Fruit fly (Drosophila melanogaster) whole organism, embryonic: Measurements from ENCODE around the gene Rbf.

Source experiments
- B-H1 ChIP-seq: fragments of 200-800 bp; sonication (Bioruptor generic); IDR thresholded peaks from 3 replicates; pipeline ENCODE4 v1.3.6; 2022; ENCODE audit warnings: missing biosample characterization, missing genetic modification characterization
- CG10274 ChIP-seq: fragments of 200-800 bp; sonication (Bioruptor generic); optimal IDR thresholded peaks from 3 replicates; lab custom pipeline; 2017; ENCODE audit warnings: missing biosample characterization, mild to moderate bottlenecking, missing genetic modification characterization
- CG10366 ChIP-seq: fragments of 200-800 bp; sonication (Bioruptor generic); IDR thresholded peaks from 2 replicates; pipeline ENCODE4 v1.3.6; 2022; ENCODE audit warnings: missing biosample characterization, missing genetic modification characterization
- CG10462 ChIP-seq: fragments of 200-800 bp; sonication (Bioruptor generic); optimal IDR thresholded peaks from 2 replicates; lab custom pipeline; 2016; ENCODE audit warnings: missing biosample characterization, missing genetic modification characterization
- CG12391 ChIP-seq: fragments of 200-800 bp; sonication (Bioruptor generic); optimal IDR thresholded peaks from 3 replicates; lab custom pipeline; 2018; ENCODE audit warnings: missing biosample characterization, mild to moderate bottlenecking, missing genetic modification characterization, moderate library complexity
- CG12744 ChIP-seq: fragments of 200-800 bp; sonication (Bioruptor generic); optimal IDR thresholded peaks from 2 replicates; lab custom pipeline; 2016; ENCODE audit warnings: missing biosample characterization, missing genetic modification characterization
- CG13775 ChIP-seq: fragments of 200-800 bp; sonication (Bioruptor generic); optimal IDR thresholded peaks from 3 replicates; lab custom pipeline; 2017; ENCODE audit warnings: missing biosample characterization, mild to moderate bottlenecking, missing genetic modification characterization
- CG14441 ChIP-seq: fragments of 200-800 bp; sonication (Bioruptor generic); IDR thresholded peaks from 2 replicates; pipeline ENCODE4 v1.3.6; 2022; ENCODE audit warnings: missing biosample characterization, missing genetic modification characterization
- CG15011 ChIP-seq: fragments of 200-800 bp; sonication (Bioruptor generic); optimal IDR thresholded peaks from 3 replicates; lab custom pipeline; 2018; ENCODE audit warnings: missing biosample characterization, mild to moderate bottlenecking, missing genetic modification characterization
- CG17186 ChIP-seq: fragments of 200-800 bp; sonication (Bioruptor generic); optimal IDR thresholded peaks from 3 replicates; lab custom pipeline; 2017; ENCODE audit warnings: missing biosample characterization, missing genetic modification reagents, missing genetic modification characterization
- CG18764 ChIP-seq: fragments of 200-800 bp; sonication (Bioruptor generic); optimal IDR thresholded peaks from 3 replicates; lab custom pipeline; 2016; ENCODE audit warnings: missing biosample characterization, missing genetic modification characterization
- CG31365 ChIP-seq: fragments of 200-800 bp; sonication (Bioruptor generic); optimal IDR thresholded peaks from 2 replicates; lab custom pipeline; 2018; ENCODE audit warnings: missing biosample characterization, mild to moderate bottlenecking, missing genetic modification characterization
- CG31388 ChIP-seq: fragments of 200-800 bp; sonication (Bioruptor generic); optimal IDR thresholded peaks from 2 replicates; lab custom pipeline; 2016; ENCODE audit warnings: missing biosample characterization, missing genetic modification characterization
- CG32772 ChIP-seq: fragments of 200-800 bp; sonication (Bioruptor generic); IDR thresholded peaks from 2 replicates; pipeline ENCODE4 v1.3.6; 2022; ENCODE audit warnings: missing biosample characterization, missing genetic modification characterization
- CG34224 ChIP-seq: fragments of 200-800 bp; sonication (Bioruptor generic); IDR thresholded peaks from 3 replicates; pipeline ENCODE4 v1.3.6; 2022; ENCODE audit warnings: missing biosample characterization, missing genetic modification characterization; ENCODE audit not compliant: partially characterized antibody
- CG4328 ChIP-seq: fragments of 200-800 bp; sonication (Bioruptor generic); optimal IDR thresholded peaks from 3 replicates; lab custom pipeline; 2017; ENCODE audit warnings: missing biosample characterization, missing genetic modification reagents, missing genetic modification characterization
- CG7745 ChIP-seq: fragments of 200-800 bp; sonication (Bioruptor generic); optimal IDR thresholded peaks from 2 replicates; lab custom pipeline; 2018; ENCODE audit warnings: missing biosample characterization, mild to moderate bottlenecking, missing genetic modification characterization, moderate library complexity
- CG7839 ChIP-seq: fragments of 200-800 bp; sonication (Bioruptor generic); optimal IDR thresholded peaks from 3 replicates; lab custom pipeline; 2018; ENCODE audit warnings: missing biosample characterization, mild to moderate bottlenecking, missing genetic modification characterization, moderate library complexity
- CG9797 ChIP-seq: fragments of 200-800 bp; sonication (Bioruptor generic); optimal IDR thresholded peaks from 3 replicates; lab custom pipeline; 2018; ENCODE audit warnings: missing biosample characterization, mild to moderate bottlenecking, missing genetic modification characterization
- D ChIP-seq, 2 experiments: fragments of 200-800 bp in 1 of 2; fragments of >200 bp in 1 of 2; sonication (Bioruptor generic) in 1 of 2; optimal IDR thresholded peaks; 2 replicates in 1 of 2; 3 replicates in 1 of 2; lab custom pipeline; 2017; ENCODE audit warnings: mild to moderate bottlenecking in 1 of 2, missing biosample characterization in 1 of 2, missing genetic modification characterization in 1 of 2, missing genetic modification reagents in 1 of 2
- E2f2 ChIP-seq: fragments of 200-800 bp; sonication (Bioruptor generic); IDR thresholded peaks from 2 replicates; pipeline ENCODE4 v1.3.6; 2022; ENCODE audit warnings: missing biosample characterization, missing genetic modification characterization
- Elba2 ChIP-seq: fragments of 200-800 bp; sonication (Bioruptor generic); optimal IDR thresholded peaks from 3 replicates; lab custom pipeline; 2016; ENCODE audit warnings: missing biosample characterization, missing genetic modification characterization
- Fer1 ChIP-seq: fragments of 200-800 bp; sonication (Bioruptor generic); optimal IDR thresholded peaks from 2 replicates; lab custom pipeline; 2017; ENCODE audit warnings: missing biosample characterization, mild to moderate bottlenecking, missing genetic modification characterization
- H2.0 ChIP-seq: fragments of 200-800 bp; sonication (Bioruptor generic); IDR thresholded peaks from 2 replicates; pipeline ENCODE4 v1.3.6; 2022; ENCODE audit warnings: missing biosample characterization, missing genetic modification characterization
- HLHmδ ChIP-seq: fragments of 200-800 bp; sonication (Bioruptor generic); optimal IDR thresholded peaks from 2 replicates; lab custom pipeline; 2018; ENCODE audit warnings: missing biosample characterization, mild to moderate bottlenecking, missing genetic modification characterization, moderate library complexity
- MBD-R2 ChIP-seq: fragments of 200-800 bp; sonication (Bioruptor generic); IDR thresholded peaks from 2 replicates; pipeline ENCODE4 v1.3.6; 2022; ENCODE audit warnings: missing biosample characterization, missing genetic modification characterization
- Med ChIP-seq: fragments of 200-800 bp; sonication (Bioruptor generic); peaks from one replicate; lab custom pipeline; 2016; ENCODE audit warnings: missing biosample characterization, missing genetic modification characterization, mild to moderate bottlenecking, inconsistent platforms, moderate library complexity
- Ptx1 ChIP-seq: fragments of 200-800 bp; sonication (Bioruptor generic); IDR thresholded peaks from 2 replicates; pipeline ENCODE4 v1.3.6; 2022; ENCODE audit warnings: missing biosample characterization, missing genetic modification characterization
- Sox100B ChIP-seq: fragments of 200-800 bp; sonication (Bioruptor generic); optimal IDR thresholded peaks from 3 replicates; lab custom pipeline; 2018; ENCODE audit warnings: missing biosample characterization, mild to moderate bottlenecking, missing genetic modification characterization
- bbx ChIP-seq: fragments of 200-800 bp; sonication (Bioruptor generic); IDR thresholded peaks from 2 replicates; pipeline ENCODE4 v1.3.6; 2022; ENCODE audit warnings: missing biosample characterization, missing genetic modification characterization; ENCODE audit not compliant: partially characterized antibody
- caup ChIP-seq: fragments of 200-800 bp; sonication (Bioruptor generic); optimal IDR thresholded peaks from 3 replicates; lab custom pipeline; 2017; ENCODE audit warnings: missing biosample characterization, mild to moderate bottlenecking, missing genetic modification characterization, moderate library complexity; ENCODE audit not compliant: severe bottlenecking
- chinmo ChIP-seq: fragments of 200-800 bp; sonication (Bioruptor generic); IDR thresholded peaks from 4 replicates; pipeline ENCODE4 v1.3.6; 2022; ENCODE audit warnings: missing biosample characterization, missing genetic modification characterization; ENCODE audit not compliant: partially characterized antibody
- crc ChIP-seq: fragments of 200-800 bp; sonication (Bioruptor generic); optimal IDR thresholded peaks from 2 replicates; lab custom pipeline; 2016; ENCODE audit warnings: missing biosample characterization, missing genetic modification characterization
- crp ChIP-seq, 2 experiments: fragments of 200-800 bp; sonication (Bioruptor generic); optimal IDR thresholded peaks; 2 replicates in 1 of 2; 3 replicates in 1 of 2; lab custom pipeline; 2017; ENCODE audit warnings: missing biosample characterization in 2 of 2, missing genetic modification characterization in 2 of 2, mild to moderate bottlenecking in 1 of 2, moderate library complexity in 1 of 2
- cwo ChIP-seq: fragments of 200-800 bp; sonication (Bioruptor generic); optimal IDR thresholded peaks from 3 replicates; lab custom pipeline; 2017; ENCODE audit warnings: missing biosample characterization, missing genetic modification characterization, mild to moderate bottlenecking, moderate library complexity, missing genetic modification reagents
- en ChIP-seq: fragments of 200-800 bp; sonication (Bioruptor generic); optimal IDR thresholded peaks from 2 replicates; lab custom pipeline; 2016; ENCODE audit warnings: missing biosample characterization, missing genetic modification characterization
- esg ChIP-seq: fragments of 200-800 bp; sonication (Bioruptor generic); conservative IDR thresholded peaks from 2 replicates; pipeline ENCODE4 v1.3.6; 2022; ENCODE audit warnings: missing biosample characterization, missing genetic modification characterization
- ham ChIP-seq: fragments of 200-800 bp; sonication (Bioruptor generic); IDR thresholded peaks from 2 replicates; pipeline ENCODE4 v1.3.6; 2022; ENCODE audit warnings: missing biosample characterization, missing genetic modification characterization
- klu ChIP-seq: fragments of 200-800 bp; sonication (Bioruptor generic); IDR thresholded peaks from 2 replicates; pipeline ENCODE4 v1.3.6; 2022; ENCODE audit warnings: missing biosample characterization, missing genetic modification characterization
- lola ChIP-seq, 3 experiments: fragments of >200 bp in 2 of 3; fragments of 200-800 bp in 1 of 3; sonication (Bioruptor generic) in 1 of 3; optimal IDR thresholded peaks; 2 replicates each; lab custom pipeline; 2017 to 2019; ENCODE audit warnings: missing biosample characterization in 3 of 3, missing genetic modification characterization in 3 of 3, mild to moderate bottlenecking in 1 of 3, moderate library complexity in 1 of 3
- pan ChIP-seq, 4 experiments: fragments of >200 bp in 3 of 4; fragments of 200-800 bp in 1 of 4; sonication (Bioruptor generic) in 1 of 4; optimal IDR thresholded peaks in 3 of 4; IDR thresholded peaks in 1 of 4; 2 replicates each; pipeline versions ENCODE4 v1.3.6 to Lab custom; 2017 to 2022; ENCODE audit warnings: missing biosample characterization in 2 of 4, missing genetic modification characterization in 2 of 4, mixed read lengths in 1 of 4
- pfk ChIP-seq: fragments of 200-800 bp; sonication (Bioruptor generic); optimal IDR thresholded peaks from 2 replicates; lab custom pipeline; 2018; ENCODE audit warnings: missing biosample characterization, mild to moderate bottlenecking, missing genetic modification characterization, moderate library complexity
- rib ChIP-seq: fragments of 200-800 bp; sonication (Bioruptor generic); IDR thresholded peaks from 2 replicates; pipeline ENCODE4 v1.3.6; 2022; ENCODE audit warnings: missing biosample characterization, missing genetic modification characterization
- tup ChIP-seq: fragments of 200-800 bp; sonication (Bioruptor generic); optimal IDR thresholded peaks from 2 replicates; lab custom pipeline; 2016; ENCODE audit warnings: missing biosample characterization, mild to moderate bottlenecking, missing genetic modification characterization, moderate library complexity
- tx ChIP-seq: fragments of 200-800 bp; sonication (Bioruptor generic); optimal IDR thresholded peaks from 2 replicates; lab custom pipeline; 2016; ENCODE audit warnings: missing biosample characterization, missing genetic modification characterization
- usp ChIP-seq: fragments of >200 bp; optimal IDR thresholded peaks from 2 replicates; lab custom pipeline; 2017; ENCODE audit warnings: missing biosample characterization, missing genetic modification characterization
- wdn ChIP-seq: fragments of 200-800 bp; sonication (Bioruptor generic); IDR thresholded peaks from 2 replicates; pipeline ENCODE4 v1.3.6; 2022; ENCODE audit warnings: missing biosample characterization, missing genetic modification characterization

Rbf gene

DNA sequence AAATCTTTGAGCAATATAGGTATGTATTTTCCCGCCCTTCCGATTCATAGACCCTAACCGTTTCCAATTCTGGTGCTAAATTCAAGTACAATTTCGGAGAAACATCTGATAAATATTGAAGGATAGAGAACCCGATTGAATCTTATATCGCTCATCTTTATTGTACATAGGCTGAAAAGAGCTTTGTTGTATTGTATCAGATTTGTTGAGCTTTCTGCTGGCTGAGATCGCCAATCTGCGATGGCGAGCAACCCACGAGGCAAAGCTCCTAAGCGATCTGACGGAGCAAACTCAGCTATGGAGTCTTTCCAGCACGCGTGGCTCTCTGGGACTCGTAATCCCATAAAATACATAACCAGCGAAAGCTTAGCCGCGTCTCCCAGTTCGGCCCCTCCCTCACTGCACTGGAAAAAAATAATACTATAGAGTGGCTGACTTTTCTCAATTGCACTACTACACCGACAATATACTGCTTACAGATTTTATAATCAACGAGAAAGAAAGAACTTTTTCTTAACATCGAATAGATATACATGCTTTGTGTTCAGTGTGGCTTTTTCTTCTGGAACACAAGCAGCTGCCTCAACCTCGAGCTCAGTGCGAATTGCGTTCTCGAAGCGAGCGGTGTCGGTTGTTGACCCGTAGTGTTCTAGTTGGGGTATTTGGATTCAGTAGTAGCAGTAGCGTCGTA is 45.5 kb downstream of the Rbf start (continued):
- TF ChIP-seq klu (GFP tag; lab: Robert Waterston, UW) (peak; percentile 83), chinmo (0 out of 4 replicates have a peak, but pooled peaks have one; percentile 32), CG10366 (GFP tag; lab: Robert Waterston, UW) (peak; percentile 86), Med (GFP tag; lab: Kevin White, UChicago) (peak; percentile 99), pan (optimal IDR thresholded peaks at IDR 0.05; lab: Kevin White, UChicago) (no peak), pan (GFP tag; optimal IDR thresholded peaks at IDR 0.05 in 1 of 2, IDR thresholded peaks at IDR 0.05 in 1 of 2) (peak in 1 of 2 experiments; percentile 89), Ptx1 (GFP tag; lab: Robert Waterston, UW) (peak; percentile 86), E2f2 (GFP tag; lab: Robert Waterston, UW) (peak; percentile 55), Fer1 (GFP tag; lab: Kevin White, UChicago) (peak; percentile 88), crp (GFP tag; optimal IDR thresholded peaks at IDR 0.05; lab: Kevin White, UChicago) (peak in 1 of 2 experiments; percentile 7), CG4328 (GFP tag; lab: Kevin White, UChicago) (no peak), CG32772 (GFP tag; lab: Robert Waterston, UW) (peak; percentile 76), CG18764 (GFP tag; lab: Kevin White, UChicago) (peak; percentile 41), CG17186 (GFP tag; lab: Kevin White, UChicago) (no peak), tup (GFP tag; lab: Kevin White, UChicago) (peak; percentile 81), MBD-R2 (peak; percentile 81), D (optimal IDR thresholded peaks at IDR 0.05; lab: Kevin White, UChicago) (no peak), D (GFP tag; optimal IDR thresholded peaks at IDR 0.05; lab: Kevin White, UChicago) (peak; percentile 32), B-H1 (peak; percentile 55; the same call in 1 of the 3 replicates), lola (GFP tag; optimal IDR thresholded peaks at IDR 0.05; lab: Kevin White, UChicago) (peak in 1 of 3 experiments; percentile 36), wdn (GFP tag; lab: Robert Waterston, UW) (peak; percentile 90), H2.0 (GFP tag; lab: Robert Waterston, UW) (peak; percentile 82), HLHmδ (GFP tag; lab: Kevin White, UChicago) (no peak), CG10274 (GFP tag; lab: Kevin White, UChicago) (peak; percentile 56), CG13775 (peak; percentile 71), CG15011 (GFP tag; lab: Kevin White, UChicago) (peak; percentile 64), CG7839 (tag; lab: Kevin White, UChicago) (peak; percentile 86), tx (GFP tag; lab: Kevin White, UChicago) (peak; percentile 85), pfk (no peak), usp (GFP tag; lab: Kevin White, UChicago) (no peak), CG9797 (GFP tag; lab: Kevin White, UChicago) (no peak), CG31365 (peak; percentile 40), esg (GFP tag; lab: Robert Waterston, UW) (peak; percentile 53; the same call in 1 of the 2 replicates), CG34224 (no peak), crc (GFP tag; lab: Kevin White, UChicago) (peak; percentile 72), en (GFP tag; lab: Kevin White, UChicago) (no peak), CG7745 (tag; lab: Kevin White, UChicago) (no peak), rib (GFP tag; lab: Robert Waterston, UW) (peak; percentile 96), CG12744 (GFP tag; lab: Kevin White, UChicago) (peak; percentile 80), ham (peak; percentile 58; the same call in 1 of the 2 replicates), Sox100B (GFP tag; lab: Kevin White, UChicago) (peak; percentile 52), CG14441 (GFP tag; lab: Robert Waterston, UW) (peak; percentile 81), cwo (GFP tag; lab: Kevin White, UChicago) (peak; percentile 90), Elba2 (GFP tag; lab: Kevin White, UChicago) (no peak), CG31388 (GFP tag; lab: Kevin White, UChicago) (peak; percentile 68), CG10462 (GFP tag; lab: Kevin White, UChicago) (peak; percentile 6), CG12391 (tag; lab: Kevin White, UChicago) (peak; percentile 82), bbx (no peak), caup (GFP tag; lab: Kevin White, UChicago) (peak; percentile 92)
